Worm (Caenorhabditis elegans): Measurements from ENCODE around the gene twk-3.

Gene twk-3

ce11 chrII:8193126-8193525 lies 19.5 kb downstream of the twk-3 start, which contains the start of gene T05C12.9:
T05C12.9 (minus strand) TSS chrII:8193226.
- no peak for TF ChIP-seq tab-1 (GFP tag; IDR thresholded peaks at IDR 0.05)
- no peak for TF ChIP-seq ref-1 (GFP tag; conservative IDR thresholded peaks at IDR 0.05)
- TF ChIP-seq ztf-29 (GFP tag; IDR thresholded peaks at IDR 0.05) = no peak
- TF ChIP-seq cog-1 (tag; optimal IDR thresholded peaks at IDR 0.05) = no peak
- no peak for TF ChIP-seq flt-1 (GFP tag; IDR thresholded peaks at IDR 0.05)
- TF ChIP-seq med-1 (GFP tag; optimal IDR thresholded peaks at IDR 0.05; ENCODE audit: insufficient read depth) = no peak
- no peak for TF ChIP-seq klf-2 (GFP tag; conservative IDR thresholded peaks at IDR 0.05)
- no peak for TF ChIP-seq T22C8.4 (GFP tag; IDR thresholded peaks at IDR 0.05)
- no peak for TF ChIP-seq ztf-23 (GFP tag; IDR thresholded peaks at IDR 0.05)

ce11 chrII:8190455-8190854 lies 22.1 kb downstream of the twk-3 start, which contains the start of gene T05C12.8:
T05C12.8 (minus strand) TSS chrII:8190555.
- TF ChIP-seq T22C8.4 (GFP tag; IDR thresholded peaks at IDR 0.05) (no peak), flt-1 (GFP tag; IDR thresholded peaks at IDR 0.05) (no peak), ztf-29 (GFP tag; IDR thresholded peaks at IDR 0.05) (no peak), ztf-23 (GFP tag; IDR thresholded peaks at IDR 0.05) (no peak), klf-2 (GFP tag; conservative IDR thresholded peaks at IDR 0.05) (no peak), tab-1 (GFP tag; IDR thresholded peaks at IDR 0.05) (no peak), ref-1 (GFP tag; conservative IDR thresholded peaks at IDR 0.05) (no peak), med-1 (GFP tag; optimal IDR thresholded peaks at IDR 0.05; ENCODE audit: insufficient read depth) (no peak), cog-1 (tag; optimal IDR thresholded peaks at IDR 0.05) (no peak)

- TF ChIP-seq flt-1 (GFP tag; IDR thresholded peaks at IDR 0.05) (no peak), ztf-29 (GFP tag; IDR thresholded peaks at IDR 0.05) (no peak), tab-1 (GFP tag; IDR thresholded peaks at IDR 0.05) (no peak), ref-1 (GFP tag; conservative IDR thresholded peaks at IDR 0.05) (no peak)
Observed at ce11 chrII:8187516-8187915, 25.1 kb downstream of the twk-3 start.

- TF ChIP-seq ref-1 (GFP tag; conservative IDR thresholded peaks at IDR 0.05) (no peak), T22C8.4 (GFP tag; IDR thresholded peaks at IDR 0.05) (no peak), flt-1 (GFP tag; IDR thresholded peaks at IDR 0.05) (peak; percentile 71), med-1 (GFP tag; optimal IDR thresholded peaks at IDR 0.05; ENCODE audit: insufficient read depth) (no peak), tab-1 (GFP tag; IDR thresholded peaks at IDR 0.05) (no peak), ztf-23 (GFP tag; IDR thresholded peaks at IDR 0.05) (no peak; the same call in 1 of the 2 replicates), cog-1 (tag; optimal IDR thresholded peaks at IDR 0.05) (peak; percentile 84), klf-2 (GFP tag; conservative IDR thresholded peaks at IDR 0.05) (no peak), ztf-29 (GFP tag; IDR thresholded peaks at IDR 0.05) (no peak)
Observed at ce11 chrII:8185016-8185493, 27.5 kb downstream of the twk-3 start, which contains the start of the genes mig-5 and cct-1. mig-5 (minus strand) TSS chrII:8185023. cct-1 (plus strand) TSS chrII:8185443.

ce11 chrII:8181437-8181836 lies 31.1 kb downstream of the twk-3 start, which contains the start of gene dylt-3:
dylt-3 (plus strand) TSS chrII:8181737.
- TF ChIP-seq flt-1 (GFP tag; IDR thresholded peaks at IDR 0.05) (no peak), med-1 (GFP tag; optimal IDR thresholded peaks at IDR 0.05; ENCODE audit: insufficient read depth) (no peak), T22C8.4 (GFP tag; IDR thresholded peaks at IDR 0.05) (no peak), tab-1 (GFP tag; IDR thresholded peaks at IDR 0.05) (no peak), klf-2 (GFP tag; conservative IDR thresholded peaks at IDR 0.05) (no peak), cog-1 (tag; optimal IDR thresholded peaks at IDR 0.05) (no peak), ztf-29 (GFP tag; IDR thresholded peaks at IDR 0.05) (no peak), ref-1 (GFP tag; conservative IDR thresholded peaks at IDR 0.05) (no peak), ztf-23 (GFP tag; IDR thresholded peaks at IDR 0.05) (no peak)

ce11 chrII:8180281-8180680 lies 32.3 kb downstream of the twk-3 start, which contains the start of gene T05C12.4:
T05C12.4 (minus strand) TSS chrII:8180381.
- TF ChIP-seq cog-1 (tag; optimal IDR thresholded peaks at IDR 0.05) (no peak), flt-1 (GFP tag; IDR thresholded peaks at IDR 0.05) (no peak), ztf-29 (GFP tag; IDR thresholded peaks at IDR 0.05) (no peak), med-1 (GFP tag; optimal IDR thresholded peaks at IDR 0.05; ENCODE audit: insufficient read depth) (no peak), klf-2 (GFP tag; conservative IDR thresholded peaks at IDR 0.05) (no peak), T22C8.4 (GFP tag; IDR thresholded peaks at IDR 0.05) (no peak)

ce11 chrII:8178614-8179013 lies 34.0 kb downstream of the twk-3 start:
- no peak for TF ChIP-seq T22C8.4 (GFP tag; IDR thresholded peaks at IDR 0.05)
- TF ChIP-seq klf-2 (GFP tag; conservative IDR thresholded peaks at IDR 0.05) = no peak
- no peak for TF ChIP-seq tab-1 (GFP tag; IDR thresholded peaks at IDR 0.05)
- no peak for TF ChIP-seq ztf-23 (GFP tag; IDR thresholded peaks at IDR 0.05)
- TF ChIP-seq flt-1 (GFP tag; IDR thresholded peaks at IDR 0.05) = no peak
- TF ChIP-seq ztf-29 (GFP tag; IDR thresholded peaks at IDR 0.05) = no peak

- TF ChIP-seq flt-1 (GFP tag; IDR thresholded peaks at IDR 0.05) = no peak
- TF ChIP-seq tab-1 (GFP tag; IDR thresholded peaks at IDR 0.05) = no peak
- no peak for TF ChIP-seq ztf-23 (GFP tag; IDR thresholded peaks at IDR 0.05)
- TF ChIP-seq T22C8.4 (GFP tag; IDR thresholded peaks at IDR 0.05) = no peak
- TF ChIP-seq cog-1 (tag; optimal IDR thresholded peaks at IDR 0.05) = no peak
- TF ChIP-seq ref-1 (GFP tag; conservative IDR thresholded peaks at IDR 0.05) = no peak
- no peak for TF ChIP-seq med-1 (GFP tag; optimal IDR thresholded peaks at IDR 0.05; ENCODE audit: insufficient read depth)
Observed at ce11 chrII:8177095-8177494, 35.5 kb downstream of the twk-3 start, which contains the start of gene acr-14. acr-14 (minus strand) TSS chrII:8177195.

ce11 chrII:8174148-8174547 lies 38.4 kb downstream of the twk-3 start:
- TF ChIP-seq med-1 (GFP tag; optimal IDR thresholded peaks at IDR 0.05; ENCODE audit: insufficient read depth) (no peak), ref-1 (GFP tag; conservative IDR thresholded peaks at IDR 0.05) (no peak), ztf-29 (GFP tag; IDR thresholded peaks at IDR 0.05) (no peak), ztf-23 (GFP tag; IDR thresholded peaks at IDR 0.05) (no peak)

- TF ChIP-seq klf-2 (GFP tag; conservative IDR thresholded peaks at IDR 0.05) (no peak), T22C8.4 (GFP tag; IDR thresholded peaks at IDR 0.05) (no peak), med-1 (GFP tag; optimal IDR thresholded peaks at IDR 0.05; ENCODE audit: insufficient read depth) (no peak), ref-1 (GFP tag; conservative IDR thresholded peaks at IDR 0.05) (no peak), ztf-23 (GFP tag; IDR thresholded peaks at IDR 0.05) (no peak), cog-1 (tag; optimal IDR thresholded peaks at IDR 0.05) (no peak), flt-1 (GFP tag; IDR thresholded peaks at IDR 0.05) (no peak)
Observed at ce11 chrII:8173449-8173848, 39.1 kb downstream of the twk-3 start, which contains the start of the genes decr-1.3 and T05C12.1. decr-1.3 (minus strand) TSS chrII:8173549. T05C12.1 (plus strand) TSS chrII:8173680.

Measured in whole organism, midembryonic.